Fruit fly (Drosophila melanogaster) whole organism, pupa: Measurements from ENCODE around the gene sob.
A peak's percentile ranks its signal among the peaks of the same experiment; 100 is the strongest.

Experiments used
- CG10348 ChIP-seq: fragments of 200-800 bp; sonication (Bioruptor generic); IDR thresholded peaks from 2 replicates; pipeline ENCODE4 v1.3.6; 2022; ENCODE audit warnings: missing biosample characterization, missing genetic modification characterization
- CG12605 ChIP-seq: fragments of 200-800 bp; sonication (Bioruptor generic); IDR thresholded peaks from 2 replicates; pipeline ENCODE4 v1.3.6; 2022; ENCODE audit warnings: missing biosample characterization, missing genetic modification characterization
- CG13204 ChIP-seq: fragments of 200-800 bp; sonication (Bioruptor generic); optimal IDR thresholded peaks from 2 replicates; lab custom pipeline; 2018; ENCODE audit warnings: missing biosample characterization, mild to moderate bottlenecking, missing genetic modification characterization, moderate library complexity
- CG14655 ChIP-seq: fragments of 200-800 bp; sonication (Bioruptor generic); optimal IDR thresholded peaks from 3 replicates; lab custom pipeline; 2017; ENCODE audit warnings: mild to moderate bottlenecking, missing biosample characterization, missing genetic modification reagents, missing genetic modification characterization
- CG15710 ChIP-seq: fragments of 200-800 bp; sonication (Bioruptor generic); optimal IDR thresholded peaks from 2 replicates; lab custom pipeline; 2018; ENCODE audit warnings: missing biosample characterization, mild to moderate bottlenecking, missing genetic modification characterization, moderate library complexity
- CG17806 ChIP-seq: fragments of 200-800 bp; sonication (Bioruptor generic); optimal IDR thresholded peaks from 2 replicates; lab custom pipeline; 2018; ENCODE audit warnings: missing biosample characterization, mild to moderate bottlenecking, missing genetic modification characterization, moderate library complexity
- CG32121 ChIP-seq: fragments of 200-800 bp; sonication (Bioruptor generic); IDR thresholded peaks from 2 replicates; pipeline ENCODE4 v1.3.6; 2022; ENCODE audit warnings: missing biosample characterization, missing genetic modification characterization
- CG34367 ChIP-seq: fragments of 200-800 bp; sonication (Bioruptor generic); optimal IDR thresholded peaks from 2 replicates; lab custom pipeline; 2018; ENCODE audit warnings: missing biosample characterization, mild to moderate bottlenecking, missing genetic modification characterization
- CG4496 ChIP-seq: fragments of 200-800 bp; sonication (Bioruptor generic); IDR thresholded peaks from 3 replicates; pipeline ENCODE4 v1.3.6; 2022; ENCODE audit warnings: missing biosample characterization, missing genetic modification characterization
- CG8159 ChIP-seq: fragments of 200-800 bp; sonication (Bioruptor generic); optimal IDR thresholded peaks from 3 replicates; lab custom pipeline; 2018; ENCODE audit warnings: missing biosample characterization, mild to moderate bottlenecking, missing genetic modification characterization, moderate library complexity
- CG8301 ChIP-seq: fragments of 200-800 bp; sonication (Bioruptor generic); optimal IDR thresholded peaks from 2 replicates; lab custom pipeline; 2018; ENCODE audit warnings: missing biosample characterization, mild to moderate bottlenecking, missing genetic modification characterization
- CG9948 ChIP-seq: fragments of 200-800 bp; sonication (Bioruptor generic); optimal IDR thresholded peaks from 2 replicates; lab custom pipeline; 2018; ENCODE audit warnings: missing biosample characterization, mild to moderate bottlenecking, missing genetic modification characterization, moderate library complexity
- D1 ChIP-seq: fragments of 200-800 bp; sonication (Bioruptor generic); optimal IDR thresholded peaks from 2 replicates; lab custom pipeline; 2018; ENCODE audit warnings: missing biosample characterization, mild to moderate bottlenecking, missing genetic modification characterization, moderate library complexity
- EcR ChIP-seq: fragments of 200-800 bp; sonication (Bioruptor generic); optimal IDR thresholded peaks from 3 replicates; lab custom pipeline; 2019; ENCODE audit warnings: missing biosample characterization, missing genetic modification characterization, mild to moderate bottlenecking, moderate library complexity, missing genetic modification reagents
- Ets98B ChIP-seq: fragments of 200-800 bp; sonication (Bioruptor generic); IDR thresholded peaks from 2 replicates; pipeline ENCODE4 v1.3.6; 2022; ENCODE audit warnings: missing biosample characterization, missing genetic modification characterization
- Pif1A ChIP-seq: fragments of 200-800 bp; sonication (Bioruptor generic); optimal IDR thresholded peaks from 3 replicates; lab custom pipeline; 2016; ENCODE audit warnings: missing biosample characterization, missing genetic modification characterization
- Pif1B ChIP-seq: fragments of 200-800 bp; sonication (Bioruptor generic); optimal IDR thresholded peaks from 3 replicates; lab custom pipeline; 2016; ENCODE audit warnings: missing biosample characterization, missing genetic modification characterization
- Snoo ChIP-seq: fragments of 200-800 bp; sonication (Bioruptor generic); optimal IDR thresholded peaks from 3 replicates; lab custom pipeline; 2017; ENCODE audit warnings: missing biosample characterization, mild to moderate bottlenecking, missing genetic modification characterization, inconsistent platforms
- fd96Ca ChIP-seq: fragments of 200-800 bp; sonication (Bioruptor generic); IDR thresholded peaks from 3 replicates; pipeline ENCODE4 v1.3.6; 2022; ENCODE audit warnings: missing biosample characterization, missing genetic modification characterization
- gl ChIP-seq: fragments of 200-800 bp; sonication (Bioruptor generic); optimal IDR thresholded peaks from 2 replicates; lab custom pipeline; 2018; ENCODE audit warnings: missing biosample characterization, mild to moderate bottlenecking, missing genetic modification characterization
- rn ChIP-seq: fragments of 200-800 bp; sonication (Bioruptor generic); IDR thresholded peaks from 2 replicates; pipeline ENCODE4 v1.3.6; 2022; ENCODE audit warnings: missing biosample characterization, missing genetic modification characterization

The sob gene

dm6 chr2L:3573172-3573755, 7.3 kb downstream of the sob start:
- no peak for TF ChIP-seq Pif1B
- TF ChIP-seq CG8159 (tag; lab: Kevin White, UChicago), result peak; percentile 56
- TF ChIP-seq rn (GFP tag; lab: Robert Waterston, UW), result no peak
- TF ChIP-seq CG32121 (GFP tag; lab: Robert Waterston, UW), result no peak
- TF ChIP-seq Pif1A (GFP tag; lab: Kevin White, UChicago), result peak; percentile 18
- TF ChIP-seq CG4496 (GFP tag; lab: Robert Waterston, UW), result peak; percentile 43; the same call in 1 of the 3 replicates
- TF ChIP-seq CG17806, result peak; percentile 29
- TF ChIP-seq CG34367, result no peak
- TF ChIP-seq Snoo (tag; lab: Kevin White, UChicago), result peak; percentile 56
- peak; percentile 54 for TF ChIP-seq CG14655 (GFP tag; lab: Kevin White, UChicago)
- no peak for TF ChIP-seq CG12605 (GFP tag; lab: Robert Waterston, UW)
- no peak for TF ChIP-seq CG13204 (GFP tag; lab: Kevin White, UChicago)
- peak; percentile 51 for TF ChIP-seq CG15710 (tag; lab: Kevin White, UChicago)
- TF ChIP-seq CG8301 (tag; lab: Kevin White, UChicago), result peak; percentile 41
- TF ChIP-seq D1 (tag; lab: Kevin White, UChicago), result no peak
- TF ChIP-seq CG9948 (tag; lab: Kevin White, UChicago), result peak; percentile 32
- no peak for TF ChIP-seq gl (tag; lab: Kevin White, UChicago)
- TF ChIP-seq CG10348 (GFP tag; lab: Robert Waterston, UW), result no peak
- 0 out of 2 replicates have a peak, but pooled peaks have one; percentile 18 for TF ChIP-seq Ets98B (GFP tag; lab: Robert Waterston, UW)

dm6 chr2L:3572529-3573171, 7.9 kb downstream of the sob start:
- TF ChIP-seq CG13204 (GFP tag; lab: Kevin White, UChicago) (no peak), Pif1B (no peak), Snoo (tag; lab: Kevin White, UChicago) (no peak), CG14655 (GFP tag; lab: Kevin White, UChicago) (no peak), CG34367 (no peak), CG8159 (tag; lab: Kevin White, UChicago) (no peak), CG15710 (tag; lab: Kevin White, UChicago) (no peak), gl (tag; lab: Kevin White, UChicago) (no peak), CG4496 (GFP tag; lab: Robert Waterston, UW) (no peak), Ets98B (GFP tag; lab: Robert Waterston, UW) (no peak), CG10348 (GFP tag; lab: Robert Waterston, UW) (no peak), CG17806 (no peak), rn (GFP tag; lab: Robert Waterston, UW) (no peak), EcR (no peak)

- TF ChIP-seq CG4496 (GFP tag; lab: Robert Waterston, UW) (no peak), gl (tag; lab: Kevin White, UChicago) (no peak), EcR (no peak), fd96Ca (GFP tag; lab: Robert Waterston, UW) (no peak), CG14655 (GFP tag; lab: Kevin White, UChicago) (no peak)
Measured at dm6 chr2L:3571457-3571856, 9.1 kb downstream of the sob start.

DNA sequence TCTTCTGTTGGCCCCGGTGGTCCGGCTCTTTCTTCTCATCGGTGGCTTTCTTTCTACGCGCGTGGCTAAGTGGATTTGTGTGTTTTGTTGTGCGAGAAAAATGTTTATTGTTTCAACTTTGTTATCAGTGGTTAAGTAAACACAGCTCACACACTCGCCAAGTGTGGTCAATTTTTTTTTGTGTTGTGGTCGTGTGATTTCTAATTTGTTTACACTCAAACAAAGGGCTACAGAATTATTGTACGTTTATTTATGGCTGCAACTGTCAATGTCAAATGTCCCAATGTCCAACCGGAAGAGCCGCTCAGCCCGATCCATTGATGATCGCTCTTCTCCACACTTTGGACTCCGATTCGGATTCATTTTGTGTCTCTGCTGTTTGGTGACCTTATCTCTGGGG, 10.0 kb downstream of the sob start:
- TF ChIP-seq Pif1B, result no peak
- no peak for TF ChIP-seq CG10348 (GFP tag; lab: Robert Waterston, UW)
- no peak for TF ChIP-seq Pif1A (GFP tag; lab: Kevin White, UChicago)
- TF ChIP-seq CG13204 (GFP tag; lab: Kevin White, UChicago), result no peak
- no peak for TF ChIP-seq CG12605 (GFP tag; lab: Robert Waterston, UW)
- TF ChIP-seq D1 (tag; lab: Kevin White, UChicago), result no peak
- no peak for TF ChIP-seq Snoo (tag; lab: Kevin White, UChicago)
- no peak for TF ChIP-seq CG17806
- TF ChIP-seq CG14655 (GFP tag; lab: Kevin White, UChicago), result no peak
- no peak for TF ChIP-seq Ets98B (GFP tag; lab: Robert Waterston, UW)
- TF ChIP-seq gl (tag; lab: Kevin White, UChicago), result no peak
- no peak for TF ChIP-seq CG8301 (tag; lab: Kevin White, UChicago)
- no peak for TF ChIP-seq rn (GFP tag; lab: Robert Waterston, UW)
- no peak for TF ChIP-seq CG8159 (tag; lab: Kevin White, UChicago)
- TF ChIP-seq CG9948 (tag; lab: Kevin White, UChicago), result no peak
- TF ChIP-seq CG4496 (GFP tag; lab: Robert Waterston, UW), result no peak

- no peak for TF ChIP-seq CG8301 (tag; lab: Kevin White, UChicago)
- TF ChIP-seq CG17806, result no peak
- TF ChIP-seq Snoo (tag; lab: Kevin White, UChicago), result peak; percentile 25
- no peak for TF ChIP-seq gl (tag; lab: Kevin White, UChicago)
Measured at dm6 chr2L:3569892-3570291, 10.7 kb downstream of the sob start.

DNA sequence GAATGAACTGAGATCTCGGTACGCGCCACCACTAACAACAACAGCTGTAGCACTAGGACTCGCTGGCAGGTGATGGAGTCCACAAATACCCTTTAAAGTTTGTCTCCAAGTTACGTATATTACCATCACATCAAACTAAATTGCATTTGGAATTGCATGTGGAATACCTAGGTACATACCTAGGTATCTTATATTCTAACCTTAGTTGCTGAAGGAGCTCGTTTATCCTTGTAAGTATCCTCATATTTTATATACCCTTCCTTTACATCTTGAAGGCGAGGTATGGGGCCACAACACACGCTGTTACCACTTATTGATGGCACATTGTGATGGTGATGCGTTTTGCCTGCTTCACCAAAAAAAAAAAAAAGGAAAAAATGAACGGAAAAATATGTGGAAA, 13.2 kb downstream of the sob start:
- TF ChIP-seq CG14655 (GFP tag; lab: Kevin White, UChicago), result peak; percentile 47
- TF ChIP-seq Pif1B, result peak; percentile 12
- TF ChIP-seq CG10348 (GFP tag; lab: Robert Waterston, UW), result no peak
- no peak for TF ChIP-seq EcR
- peak; percentile 19 for TF ChIP-seq CG8301 (tag; lab: Kevin White, UChicago)
- TF ChIP-seq D1 (tag; lab: Kevin White, UChicago), result no peak
- peak; percentile 19 for TF ChIP-seq CG17806
- no peak for TF ChIP-seq CG4496 (GFP tag; lab: Robert Waterston, UW)
- no peak for TF ChIP-seq rn (GFP tag; lab: Robert Waterston, UW)
- no peak for TF ChIP-seq CG13204 (GFP tag; lab: Kevin White, UChicago)
- no peak for TF ChIP-seq CG32121 (GFP tag; lab: Robert Waterston, UW)
- peak; percentile 48 for TF ChIP-seq CG8159 (tag; lab: Kevin White, UChicago)
- no peak for TF ChIP-seq Pif1A (GFP tag; lab: Kevin White, UChicago)
- no peak for TF ChIP-seq fd96Ca (GFP tag; lab: Robert Waterston, UW)
- peak; percentile 52 for TF ChIP-seq CG9948 (tag; lab: Kevin White, UChicago)
- no peak for TF ChIP-seq CG34367
- TF ChIP-seq CG15710 (tag; lab: Kevin White, UChicago), result peak; percentile 11
- no peak for TF ChIP-seq Ets98B (GFP tag; lab: Robert Waterston, UW)
- TF ChIP-seq, all 21 proteins: peak for 7
